Fruit fly (Drosophila melanogaster) whole organism, prepupa: ENCODE data around the gene spz.

Source experiments
- CG6276 ChIP-seq: fragments of 200-800 bp; sonication (Bioruptor generic); optimal IDR thresholded peaks from 2 replicates; lab custom pipeline; 2017; ENCODE audit warnings: missing biosample characterization, mild to moderate bottlenecking, missing genetic modification characterization
- CG9139 ChIP-seq: fragments of 200-800 bp; sonication (Bioruptor generic); optimal IDR thresholded peaks from 3 replicates; lab custom pipeline; 2017; ENCODE audit warnings: missing biosample characterization, mild to moderate bottlenecking, missing genetic modification characterization
- Ets96B ChIP-seq: fragments of 200-800 bp; optimal IDR thresholded peaks from 2 replicates; lab custom pipeline; 2019; ENCODE audit warnings: missing biosample characterization, mild to moderate bottlenecking, missing genetic modification characterization, moderate library complexity
- Gug ChIP-seq: fragments of 200-800 bp; sonication (Bioruptor generic); IDR thresholded peaks from 2 replicates; pipeline ENCODE4 v1.3.6; 2022; ENCODE audit warnings: missing biosample characterization, missing genetic modification characterization
- Hr39 ChIP-seq: fragments of 200-800 bp; sonication (Bioruptor generic); optimal IDR thresholded peaks from 2 replicates; lab custom pipeline; 2016; ENCODE audit warnings: missing biosample characterization, missing genetic modification characterization
- Sox102F ChIP-seq: fragments of 200-800 bp; sonication (Bioruptor generic); optimal IDR thresholded peaks from 2 replicates; lab custom pipeline; 2016; ENCODE audit warnings: missing biosample characterization, mild to moderate bottlenecking, missing genetic modification characterization
- acj6 ChIP-seq: fragments of 200-800 bp; sonication (Bioruptor generic); optimal IDR thresholded peaks from 3 replicates; lab custom pipeline; 2016; ENCODE audit warnings: missing biosample characterization, missing genetic modification characterization
- eg ChIP-seq: fragments of 200-800 bp; sonication (Bioruptor generic); IDR thresholded peaks from 3 replicates; pipeline ENCODE4 v1.3.6; 2022; ENCODE audit warnings: missing biosample characterization, missing genetic modification characterization
- lz ChIP-seq: fragments of 200-800 bp; sonication (Bioruptor generic); optimal IDR thresholded peaks from 3 replicates; lab custom pipeline; 2016; ENCODE audit warnings: missing biosample characterization, missing genetic modification characterization
- topi ChIP-seq: fragments of 200-800 bp; sonication (Bioruptor generic); optimal IDR thresholded peaks from 3 replicates; lab custom pipeline; 2016; ENCODE audit warnings: missing biosample characterization, missing genetic modification characterization

DNA sequence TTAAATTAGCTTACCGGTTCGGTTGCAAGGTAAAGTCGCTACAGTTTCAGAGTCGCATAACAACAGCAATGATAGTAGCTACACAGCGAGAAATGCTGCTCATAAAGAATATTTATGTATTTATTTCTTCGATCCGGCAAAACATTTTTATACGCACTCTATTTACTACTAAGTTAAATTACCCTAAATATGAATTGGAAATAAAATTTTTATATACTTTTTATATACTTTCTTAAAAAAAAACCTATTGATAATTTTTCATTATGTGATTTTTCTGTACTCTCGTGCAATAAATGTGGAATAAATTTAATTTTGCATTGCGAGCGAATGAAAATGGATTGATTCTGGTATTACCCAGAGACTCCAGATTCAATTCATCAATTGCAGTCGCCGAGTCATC lies 31.1 kb upstream of the spz start, which contains the start of gene Jhbp11:
- TF ChIP-seq acj6 (GFP tag; lab: Kevin White, UChicago) (no peak), CG9139 (GFP tag; lab: Kevin White, UChicago) (no peak), Ets96B (tag; lab: Kevin White, UChicago) (no peak), CG6276 (GFP tag; lab: Kevin White, UChicago) (no peak), eg (GFP tag; lab: Robert Waterston, UW) (0 out of 3 replicates have a peak, but pooled peaks have one; percentile 15), lz (no peak), topi (GFP tag; lab: Kevin White, UChicago) (no peak), Gug (GFP tag; lab: Robert Waterston, UW) (no peak), Sox102F (no peak), Hr39 (GFP tag; lab: Kevin White, UChicago) (no peak)
